Fruit fly (Drosophila melanogaster) Kc167 (cell line): ENCODE results near the gene Pgant6.

Experiments
- Myc ChIP-seq: fragments of >200 bp; optimal IDR thresholded peaks from 2 replicates; lab custom pipeline; 2017; ENCODE audit warnings: missing external identifiers
- Sin3A ChIP-seq: fragments of >200 bp; optimal IDR thresholded peaks from 2 replicates; lab custom pipeline; 2018; ENCODE audit warnings: missing external identifiers
- h ChIP-seq: fragments of >200 bp; optimal IDR thresholded peaks from 3 replicates; lab custom pipeline; 2018; ENCODE audit warnings: missing external identifiers
- insv ChIP-seq: fragments of >200 bp; optimal IDR thresholded peaks from 3 replicates; lab custom pipeline; 2018; ENCODE audit warnings: missing external identifiers
- psq ChIP-seq: fragments of >200 bp; optimal IDR thresholded peaks from 2 replicates; lab custom pipeline; 2017; ENCODE audit warnings: missing external identifiers

dm6 chr3L:2819687-2820086, 37.6 kb downstream of the Pgant6 start:
- no peak for TF ChIP-seq insv (lab: Kevin White, UChicago)
- no peak for TF ChIP-seq Sin3A
- TF ChIP-seq psq (lab: Kevin White, UChicago), result no peak
- TF ChIP-seq Myc (lab: Kevin White, UChicago), result no peak
- no peak for TF ChIP-seq h (lab: Kevin White, UChicago)
